Fruit fly (Drosophila melanogaster) whole organism, embryonic: ENCODE results near the gene NANS.

Experiments
- Aef1 ChIP-seq: fragments of 200-800 bp; sonication (Bioruptor generic); IDR thresholded peaks from 3 replicates; pipeline ENCODE4 v1.3.6; 2022; ENCODE audit warnings: missing biosample characterization, missing genetic modification characterization
- BEAF-32 ChIP-seq: fragments of 200-800 bp; sonication (Bioruptor generic); optimal IDR thresholded peaks from 3 replicates; lab custom pipeline; 2017; ENCODE audit warnings: missing biosample characterization, missing genetic modification characterization, mild to moderate bottlenecking, moderate library complexity, missing genetic modification reagents
- Bgb ChIP-seq: fragments of 200-800 bp; sonication (Bioruptor generic); IDR thresholded peaks from 2 replicates; pipeline ENCODE4 v1.3.6; 2022; ENCODE audit warnings: missing biosample characterization, missing genetic modification characterization; ENCODE audit not compliant: partially characterized antibody
- CG10366 ChIP-seq: fragments of 200-800 bp; sonication (Bioruptor generic); IDR thresholded peaks from 2 replicates; pipeline ENCODE4 v1.3.6; 2022; ENCODE audit warnings: missing biosample characterization, missing genetic modification characterization
- CG10462 ChIP-seq: fragments of 200-800 bp; sonication (Bioruptor generic); optimal IDR thresholded peaks from 2 replicates; lab custom pipeline; 2016; ENCODE audit warnings: missing biosample characterization, missing genetic modification characterization
- CG11456 ChIP-seq: fragments of 200-800 bp; sonication (Bioruptor generic); IDR thresholded peaks from 3 replicates; pipeline ENCODE4 v1.3.6; 2022; ENCODE audit warnings: missing biosample characterization, missing genetic modification characterization
- CG12769 ChIP-seq: fragments of 200-800 bp; sonication (Bioruptor generic); optimal IDR thresholded peaks from 2 replicates; lab custom pipeline; 2019; ENCODE audit warnings: missing biosample characterization, mild to moderate bottlenecking, missing genetic modification characterization, moderate library complexity
- CG13894 ChIP-seq: fragments of 200-800 bp; sonication (Bioruptor generic); optimal IDR thresholded peaks from 3 replicates; lab custom pipeline; 2018; ENCODE audit warnings: missing biosample characterization, mild to moderate bottlenecking, missing genetic modification characterization, moderate library complexity
- CG14441 ChIP-seq: fragments of 200-800 bp; sonication (Bioruptor generic); IDR thresholded peaks from 2 replicates; pipeline ENCODE4 v1.3.6; 2022; ENCODE audit warnings: missing biosample characterization, missing genetic modification characterization
- CG16863 ChIP-seq: fragments of 200-800 bp; sonication (Bioruptor generic); optimal IDR thresholded peaks from 3 replicates; lab custom pipeline; 2016; ENCODE audit warnings: missing biosample characterization, missing genetic modification characterization
- CG1792 ChIP-seq: fragments of 200-800 bp; sonication (Bioruptor generic); optimal IDR thresholded peaks from 2 replicates; lab custom pipeline; 2016; ENCODE audit warnings: missing biosample characterization, missing genetic modification characterization
- CG2129 ChIP-seq: fragments of 200-800 bp; sonication (Bioruptor generic); IDR thresholded peaks from 2 replicates; pipeline ENCODE4 v1.3.6; 2022; ENCODE audit warnings: missing biosample characterization, missing genetic modification characterization; ENCODE audit not compliant: partially characterized antibody
- CG2202 ChIP-seq: fragments of 200-800 bp; sonication (Bioruptor generic); optimal IDR thresholded peaks from 2 replicates; lab custom pipeline; 2018; ENCODE audit warnings: missing biosample characterization, mild to moderate bottlenecking, missing genetic modification characterization
- CG3065 ChIP-seq: fragments of 200-800 bp; sonication (Bioruptor generic); optimal IDR thresholded peaks from 2 replicates; lab custom pipeline; 2016; ENCODE audit warnings: missing biosample characterization, missing genetic modification characterization
- CG32532 ChIP-seq: fragments of 200-800 bp; sonication (Bioruptor generic); IDR thresholded peaks from 2 replicates; pipeline ENCODE4 v1.3.6; 2022; ENCODE audit warnings: missing biosample characterization, missing genetic modification characterization
- CG5953 ChIP-seq: fragments of 200-800 bp; sonication (Bioruptor generic); IDR thresholded peaks from 2 replicates; pipeline ENCODE4 v1.3.6; 2022; ENCODE audit warnings: missing biosample characterization, missing genetic modification characterization
- CG6813 ChIP-seq: fragments of 200-800 bp; sonication (Bioruptor generic); optimal IDR thresholded peaks from 2 replicates; lab custom pipeline; 2017; ENCODE audit warnings: missing biosample characterization, missing genetic modification characterization, mild to moderate bottlenecking, moderate library complexity, missing genetic modification reagents
- CG7963 ChIP-seq: fragments of 200-800 bp; sonication (Bioruptor generic); IDR thresholded peaks from 3 replicates; pipeline ENCODE4 v1.3.6; 2022; ENCODE audit warnings: missing biosample characterization, missing genetic modification characterization; ENCODE audit not compliant: partially characterized antibody
- Doc2 ChIP-seq: fragments of 200-800 bp; sonication (Bioruptor generic); IDR thresholded peaks from 2 replicates; pipeline ENCODE4 v1.3.6; 2022; ENCODE audit warnings: missing biosample characterization, missing genetic modification characterization
- HmgD ChIP-seq: fragments of 200-800 bp; sonication (Bioruptor generic); optimal IDR thresholded peaks from 3 replicates; lab custom pipeline; 2016; ENCODE audit warnings: missing biosample characterization, missing genetic modification characterization
- Opbp ChIP-seq: fragments of 200-800 bp; sonication (Bioruptor generic); IDR thresholded peaks from 3 replicates; pipeline ENCODE4 v1.3.6; 2022; ENCODE audit warnings: missing biosample characterization, missing genetic modification characterization; ENCODE audit not compliant: partially characterized antibody
- Ptx1 ChIP-seq: fragments of 200-800 bp; sonication (Bioruptor generic); IDR thresholded peaks from 2 replicates; pipeline ENCODE4 v1.3.6; 2022; ENCODE audit warnings: missing biosample characterization, missing genetic modification characterization
- Rx ChIP-seq: fragments of 200-800 bp; sonication (Bioruptor generic); IDR thresholded peaks from 2 replicates; pipeline ENCODE4 v1.3.6; 2022; ENCODE audit warnings: missing biosample characterization, missing genetic modification characterization
- Six4 ChIP-seq: fragments of 200-800 bp; sonication (Bioruptor generic); optimal IDR thresholded peaks from 2 replicates; lab custom pipeline; 2016; ENCODE audit warnings: missing biosample characterization, missing genetic modification characterization
- Usf ChIP-seq: fragments of 200-800 bp; sonication (Bioruptor generic); optimal IDR thresholded peaks from 2 replicates; lab custom pipeline; 2017; ENCODE audit warnings: missing genotype, missing biosample characterization, missing genetic modification characterization
- ab ChIP-seq: fragments of 200-800 bp; sonication (Bioruptor generic); optimal IDR thresholded peaks from 2 replicates; lab custom pipeline; 2016; ENCODE audit warnings: missing biosample characterization, missing genetic modification characterization
- aop ChIP-seq: fragments of 200-800 bp; sonication (Bioruptor generic); IDR thresholded peaks from 2 replicates; pipeline ENCODE4 v1.3.6; 2022; ENCODE audit warnings: missing biosample characterization, missing genetic modification characterization
- cas ChIP-seq: fragments of 200-800 bp; sonication (Bioruptor generic); IDR thresholded peaks from 2 replicates; pipeline ENCODE4 v1.3.6; 2022; ENCODE audit warnings: missing biosample characterization, missing genetic modification characterization
- da ChIP-seq: fragments of 200-800 bp; sonication (Bioruptor generic); optimal IDR thresholded peaks from 2 replicates; lab custom pipeline; 2016; ENCODE audit warnings: missing biosample characterization, missing genetic modification characterization
- emc ChIP-seq: fragments of 200-800 bp; sonication (Bioruptor generic); optimal IDR thresholded peaks from 2 replicates; lab custom pipeline; 2016; ENCODE audit warnings: missing biosample characterization, missing genetic modification characterization
- ewg ChIP-seq: fragments of 200-800 bp; sonication (Bioruptor generic); optimal IDR thresholded peaks from 3 replicates; lab custom pipeline; 2017; ENCODE audit warnings: mild to moderate bottlenecking, missing biosample characterization, missing genetic modification reagents, missing genetic modification characterization
- hkb ChIP-seq, 2 experiments: fragments of 200-800 bp in 1 of 2; fragments of >200 bp in 1 of 2; sonication (Bioruptor generic) in 1 of 2; IDR thresholded peaks in 1 of 2; optimal IDR thresholded peaks in 1 of 2; 2 replicates each; pipeline versions ENCODE4 v1.3.6 to Lab custom; 2017 to 2022; ENCODE audit warnings: missing biosample characterization in 1 of 2, missing genetic modification characterization in 1 of 2
- kah ChIP-seq: fragments of 200-800 bp; sonication (Bioruptor generic); optimal IDR thresholded peaks from 2 replicates; lab custom pipeline; 2018; ENCODE audit warnings: missing biosample characterization, mild to moderate bottlenecking, missing genetic modification characterization
- lilli ChIP-seq: fragments of 200-800 bp; sonication (Bioruptor generic); optimal IDR thresholded peaks from 3 replicates; lab custom pipeline; 2016; ENCODE audit warnings: missing biosample characterization, missing genetic modification characterization
- maf-S ChIP-seq: fragments of 200-800 bp; sonication (Bioruptor generic); optimal IDR thresholded peaks from 2 replicates; lab custom pipeline; 2016; ENCODE audit warnings: missing biosample characterization, missing genetic modification characterization
- mirr ChIP-seq: fragments of 200-800 bp; sonication (Bioruptor generic); optimal IDR thresholded peaks from 3 replicates; lab custom pipeline; 2018; ENCODE audit warnings: missing biosample characterization, mild to moderate bottlenecking, missing genetic modification characterization
- pan ChIP-seq, 4 experiments: fragments of >200 bp in 3 of 4; fragments of 200-800 bp in 1 of 4; sonication (Bioruptor generic) in 1 of 4; optimal IDR thresholded peaks in 3 of 4; IDR thresholded peaks in 1 of 4; 2 replicates each; pipeline versions ENCODE4 v1.3.6 to Lab custom; 2017 to 2022; ENCODE audit warnings: missing biosample characterization in 2 of 4, missing genetic modification characterization in 2 of 4, mixed read lengths in 1 of 4
- pita ChIP-seq: fragments of 200-800 bp; sonication (Bioruptor generic); optimal IDR thresholded peaks from 2 replicates; lab custom pipeline; 2017; ENCODE audit warnings: missing biosample characterization, mild to moderate bottlenecking, missing genetic modification characterization
- pros ChIP-seq: fragments of 200-800 bp; sonication (Bioruptor generic); optimal IDR thresholded peaks from 3 replicates; lab custom pipeline; 2019; ENCODE audit warnings: missing biosample characterization, mild to moderate bottlenecking, missing genetic modification characterization, moderate library complexity
- ro ChIP-seq: fragments of 200-800 bp; sonication (Bioruptor generic); IDR thresholded peaks from 2 replicates; pipeline ENCODE4 v1.3.6; 2022; ENCODE audit warnings: missing biosample characterization, missing genetic modification characterization
- salm ChIP-seq: fragments of 200-800 bp; sonication (Bioruptor generic); optimal IDR thresholded peaks from 2 replicates; lab custom pipeline; 2018; ENCODE audit warnings: missing biosample characterization, mild to moderate bottlenecking, missing genetic modification characterization
- sc ChIP-seq, 3 experiments: fragments of >200 bp in 2 of 3; fragments of 200-800 bp in 1 of 3; sonication (Bioruptor generic) in 1 of 3; optimal IDR thresholded peaks; 2 replicates in 2 of 3; 3 replicates in 1 of 3; lab custom pipeline; 2017; ENCODE audit warnings: mild to moderate bottlenecking in 1 of 3, missing biosample characterization in 1 of 3, missing genetic modification characterization in 1 of 3, missing genetic modification reagents in 1 of 3
- stc ChIP-seq: fragments of 200-800 bp; sonication (Bioruptor generic); IDR thresholded peaks from 2 replicates; pipeline ENCODE4 v1.3.6; 2022; ENCODE audit warnings: missing biosample characterization, missing genetic modification characterization
- tgo ChIP-seq: fragments of 200-800 bp; sonication (Bioruptor generic); IDR thresholded peaks from 3 replicates; pipeline ENCODE4 v1.3.6; 2022; ENCODE audit warnings: missing biosample characterization, missing genetic modification characterization
- tio ChIP-seq: fragments of 200-800 bp; sonication (Bioruptor generic); optimal IDR thresholded peaks from 2 replicates; lab custom pipeline; 2017; ENCODE audit warnings: missing biosample characterization, missing genetic modification characterization, inconsistent platforms
- tup ChIP-seq: fragments of 200-800 bp; sonication (Bioruptor generic); optimal IDR thresholded peaks from 2 replicates; lab custom pipeline; 2016; ENCODE audit warnings: missing biosample characterization, mild to moderate bottlenecking, missing genetic modification characterization, moderate library complexity
- vfl ChIP-seq: fragments of 200-800 bp; sonication (Bioruptor generic); optimal IDR thresholded peaks from 2 replicates; lab custom pipeline; 2016; ENCODE audit warnings: missing biosample characterization, missing genetic modification characterization
- wek ChIP-seq: fragments of 200-800 bp; sonication (Bioruptor generic); optimal IDR thresholded peaks from 3 replicates; lab custom pipeline; 2018; ENCODE audit warnings: missing biosample characterization, mild to moderate bottlenecking, missing genetic modification characterization, moderate library complexity
- zfh2 ChIP-seq: fragments of 200-800 bp; sonication (Bioruptor generic); optimal IDR thresholded peaks from 2 replicates; lab custom pipeline; 2016; ENCODE audit warnings: missing biosample characterization, missing genetic modification characterization

NANS gene

DNA sequence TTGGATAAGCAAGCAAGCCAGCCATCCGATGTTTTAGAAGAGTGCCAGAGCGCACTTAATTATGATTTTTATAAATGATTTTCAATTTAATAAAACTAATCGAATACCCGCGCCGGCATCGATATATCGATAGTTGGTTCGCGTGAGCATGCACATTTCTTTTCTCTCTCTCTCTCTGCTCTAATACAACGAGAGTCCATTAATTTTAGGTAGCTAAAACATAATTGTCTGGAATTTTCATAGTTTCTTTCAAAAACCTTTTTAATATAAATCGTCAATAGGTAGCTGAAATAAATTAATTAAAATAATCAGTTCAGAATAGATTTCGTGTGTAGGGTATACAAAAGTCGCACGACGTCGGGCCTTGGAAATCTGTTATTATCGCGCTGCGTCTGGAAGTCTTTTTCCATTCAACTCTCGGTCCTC is 22.5 kb downstream of the NANS start, which contains the start of gene CG18549 (continued):
- TF ChIP-seq stc (GFP tag; lab: Robert Waterston, UW) (peak; percentile 100), CG14441 (GFP tag; lab: Robert Waterston, UW) (peak; percentile 100), tio (GFP tag; lab: Kevin White, UChicago) (peak; percentile 99), lilli (GFP tag; lab: Kevin White, UChicago) (peak; percentile 100), maf-S (peak; percentile 99), CG13894 (tag; lab: Kevin White, UChicago) (peak; percentile 99), zfh2 (GFP tag; lab: Kevin White, UChicago) (peak; percentile 98), CG2129 (peak; percentile 62), CG16863 (GFP tag; lab: Kevin White, UChicago) (peak; percentile 99), Usf (GFP tag; lab: Kevin White, UChicago) (peak; percentile 98), pros (GFP tag; lab: Kevin White, UChicago) (peak; percentile 90), CG7963 (peak; percentile 73; the same call in 2 of the 3 replicates), CG5953 (GFP tag; lab: Robert Waterston, UW) (peak; percentile 100), emc (peak; percentile 97), pan (optimal IDR thresholded peaks at IDR 0.05; lab: Kevin White, UChicago) (no peak), pan (GFP tag; optimal IDR thresholded peaks at IDR 0.05 in 1 of 2, IDR thresholded peaks at IDR 0.05 in 1 of 2) (peak in 1 of 2 experiments; percentile 100), Rx (peak; percentile 99), CG12769 (peak; percentile 99), Aef1 (GFP tag; lab: Robert Waterston, UW) (peak; percentile 100), CG32532 (peak; percentile 100), sc (optimal IDR thresholded peaks at IDR 0.05; lab: Kevin White, UChicago) (no peak), sc (GFP tag; optimal IDR thresholded peaks at IDR 0.05; lab: Kevin White, UChicago) (peak; percentile 100), Doc2 (GFP tag; lab: Robert Waterston, UW) (peak; percentile 98), da (GFP tag; lab: Kevin White, UChicago) (peak; percentile 97), wek (GFP tag; lab: Kevin White, UChicago) (peak; percentile 98), CG2202 (tag; lab: Kevin White, UChicago) (peak; percentile 100), ro (GFP tag; lab: Robert Waterston, UW) (peak; percentile 99), HmgD (peak; percentile 98), cas (GFP tag; lab: Robert Waterston, UW) (peak; percentile 99), CG10366 (GFP tag; lab: Robert Waterston, UW) (peak; percentile 100), BEAF-32 (GFP tag; lab: Kevin White, UChicago) (peak; percentile 85), tup (peak; percentile 99), ab (GFP tag; lab: Kevin White, UChicago) (peak; percentile 97), aop (peak; percentile 98), mirr (GFP tag; lab: Kevin White, UChicago) (peak; percentile 99), vfl (GFP tag; lab: Kevin White, UChicago) (peak; percentile 99), pita (GFP tag; lab: Kevin White, UChicago) (no peak), salm (tag; lab: Kevin White, UChicago) (peak; percentile 100), CG11456 (GFP tag; lab: Robert Waterston, UW) (peak; percentile 100), tgo (peak; percentile 100), CG1792 (GFP tag; lab: Kevin White, UChicago) (peak; percentile 99), CG10462 (GFP tag; lab: Kevin White, UChicago) (peak; percentile 99), Six4 (GFP tag; lab: Kevin White, UChicago) (peak; percentile 99), kah (GFP tag; lab: Kevin White, UChicago) (peak; percentile 99), CG6813 (GFP tag; lab: Kevin White, UChicago) (peak; percentile 99), Ptx1 (peak; percentile 100), hkb (optimal IDR thresholded peaks at IDR 0.05; lab: Kevin White, UChicago) (no peak), hkb (GFP tag; IDR thresholded peaks at IDR 0.05; lab: Robert Waterston, UW) (peak; percentile 100), Opbp (GFP tag; lab: Robert Waterston, UW) (peak; percentile 82), ewg (GFP tag; lab: Kevin White, UChicago) (peak; percentile 99), CG3065 (GFP tag; lab: Kevin White, UChicago) (peak; percentile 99), Bgb (GFP tag; lab: Robert Waterston, UW) (peak; percentile 82)
